Worm (Caenorhabditis elegans) whole organism, L4 larva: Measurements from ENCODE around the gene ife-2.

Experiments
- F10B5.3 ChIP-seq: sonication (generic microtip); optimal IDR thresholded peaks from 2 replicates; lab custom pipeline; 2016; ENCODE audit warnings: mild to moderate bottlenecking, missing genetic modification characterization, missing compliant biosample characterization
- F49E8.2 ChIP-seq: sonication (generic microtip); optimal IDR thresholded peaks from 2 replicates; lab custom pipeline; 2016; ENCODE audit warnings: missing compliant biosample characterization, mild to moderate bottlenecking, missing genetic modification characterization, borderline replicate concordance
- T20F7.1 ChIP-seq: fragments of 200-800 bp; sonication (Bioruptor generic); optimal IDR thresholded peaks from 2 replicates; lab custom pipeline; 2018; ENCODE audit warnings: mild to moderate bottlenecking, missing genetic modification characterization, missing compliant biosample characterization
- T26A8.4 ChIP-seq: fragments of 200-800 bp; sonication (Bioruptor generic); IDR thresholded peaks from 2 replicates; pipeline ENCODE4 v1.3.6; 2022; ENCODE audit warnings: missing genetic modification characterization, missing compliant biosample characterization
- aly-2 ChIP-seq: sonication (generic microtip); optimal IDR thresholded peaks from 2 replicates; lab custom pipeline; 2018; ENCODE audit warnings: missing biosample characterization, missing genetic modification characterization
- arid-1 ChIP-seq: fragments of 200-800 bp; sonication (Bioruptor generic); conservative IDR thresholded peaks from 2 replicates; pipeline ENCODE4 v1.3.6; 2022; ENCODE audit warnings: missing genetic modification reagents, missing genetic modification characterization, missing compliant biosample characterization
- ceh-44 ChIP-seq: fragments of 200-800 bp; sonication (Bioruptor generic); IDR thresholded peaks from 2 replicates; pipeline ENCODE4 v1.3.6; 2022; ENCODE audit warnings: missing genetic modification reagents, missing genetic modification characterization, missing compliant biosample characterization
- ces-1 ChIP-seq: fragments of 150-350 bp; sonication (generic microtip); optimal IDR thresholded peaks from 4 replicates; lab custom pipeline; 2014; ENCODE audit warnings: missing biosample characterization, missing genetic modification reagents, missing genetic modification characterization
- daf-8 ChIP-seq: fragments of 200-800 bp; sonication (Bioruptor generic); IDR thresholded peaks from 2 replicates; pipeline ENCODE4 v1.3.6; 2022; ENCODE audit warnings: missing genetic modification characterization, missing compliant biosample characterization
- duxl-1 ChIP-seq: sonication (generic microtip); optimal IDR thresholded peaks from 2 replicates; lab custom pipeline; 2016; ENCODE audit warnings: mild to moderate bottlenecking, missing genetic modification characterization, moderate library complexity, missing compliant biosample characterization; ENCODE audit not compliant: poor library complexity
- dve-1 ChIP-seq: sonication (generic microtip); optimal IDR thresholded peaks from 2 replicates; lab custom pipeline; 2017; ENCODE audit warnings: antibody characterized with exemption, mild to moderate bottlenecking, missing genetic modification characterization, missing compliant biosample characterization; ENCODE audit not compliant: insufficient read depth
- hif-1 ChIP-seq, 2 experiments: sonication (generic microtip); optimal IDR thresholded peaks; 2 replicates each; lab custom pipeline; 2016 to 2017; ENCODE audit warnings: missing compliant biosample characterization in 2 of 2, missing genetic modification characterization in 2 of 2, missing genetic modification reagents in 2 of 2, missing genotype in 2 of 2, mild to moderate bottlenecking in 1 of 2
- hlh-30 ChIP-seq: sonication (generic microtip); optimal IDR thresholded peaks from 2 replicates; lab custom pipeline; 2017; ENCODE audit warnings: antibody characterized with exemption, mild to moderate bottlenecking, missing genetic modification characterization, missing compliant biosample characterization; ENCODE audit not compliant: insufficient read depth
- hmg-1.1 ChIP-seq: fragments of 200-800 bp; sonication (Bioruptor generic); IDR thresholded peaks from 2 replicates; pipeline ENCODE4 v1.3.6; 2022; ENCODE audit warnings: missing genetic modification reagents, missing genetic modification characterization, missing compliant biosample characterization
- lin-1 ChIP-seq: fragments of 200-800 bp; sonication (Bioruptor generic); IDR thresholded peaks from 2 replicates; pipeline ENCODE4 v1.3.6; 2022; ENCODE audit warnings: missing genetic modification reagents, missing genetic modification characterization, missing compliant biosample characterization
- lin-15B ChIP-seq: fragments of 150-350 bp; sonication (generic microtip); optimal IDR thresholded peaks from 3 replicates; lab custom pipeline; 2014; ENCODE audit warnings: missing biosample characterization, missing genetic modification characterization
- lin-29 ChIP-seq: fragments of 200-800 bp; sonication (Bioruptor generic); IDR thresholded peaks from 2 replicates; pipeline ENCODE4 v1.3.6; 2022; ENCODE audit warnings: missing genetic modification reagents, missing genetic modification characterization, missing compliant biosample characterization
- lir-3 ChIP-seq: sonication (generic microtip); optimal IDR thresholded peaks from 2 replicates; lab custom pipeline; 2016; ENCODE audit warnings: mild to moderate bottlenecking, missing genetic modification characterization, missing compliant biosample characterization
- madf-9 ChIP-seq: fragments of 200-800 bp; sonication (Bioruptor generic); conservative IDR thresholded peaks from 2 replicates; pipeline ENCODE4 v1.3.6; 2022; ENCODE audit warnings: missing genetic modification reagents, missing genetic modification characterization, missing compliant biosample characterization
- mdt-29 ChIP-seq: fragments of 200-800 bp; sonication (Bioruptor generic); IDR thresholded peaks from 2 replicates; pipeline ENCODE4 v1.3.6; 2022; ENCODE audit warnings: missing genetic modification reagents, missing genetic modification characterization, missing compliant biosample characterization
- mep-1 ChIP-seq: fragments of 150-350 bp; sonication (generic microtip); optimal IDR thresholded peaks from 3 replicates; lab custom pipeline; 2014; ENCODE audit warnings: missing biosample characterization, missing genetic modification characterization
- mxl-2 ChIP-seq: fragments of 200-800 bp; sonication (Bioruptor generic); conservative IDR thresholded peaks from 2 replicates; pipeline ENCODE4 v1.3.6; 2022; ENCODE audit warnings: missing genetic modification reagents, missing genetic modification characterization, missing compliant biosample characterization
- nhr-25 ChIP-seq: sonication (generic microtip); optimal IDR thresholded peaks from 2 replicates; lab custom pipeline; 2017; ENCODE audit warnings: missing genetic modification characterization, mild to moderate bottlenecking, missing compliant biosample characterization, antibody characterized with exemption, moderate library complexity, borderline replicate concordance; ENCODE audit not compliant: insufficient read depth
- nhr-28 ChIP-seq: fragments of 150-350 bp; optimal IDR thresholded peaks from 2 replicates; lab custom pipeline; 2014; ENCODE audit warnings: missing biosample characterization, missing genetic modification characterization
- nhr-41 ChIP-seq: fragments of 200-800 bp; sonication (Bioruptor generic); IDR thresholded peaks from 2 replicates; pipeline ENCODE4 v1.3.6; 2022; ENCODE audit warnings: missing genetic modification reagents, missing genetic modification characterization, missing compliant biosample characterization
- nhr-6 ChIP-seq: fragments of 150-350 bp; optimal IDR thresholded peaks from 2 replicates; lab custom pipeline; 2014; ENCODE audit warnings: missing biosample characterization, missing genetic modification characterization
- nhr-77 ChIP-seq: fragments of 150-350 bp; optimal IDR thresholded peaks from 2 replicates; lab custom pipeline; 2014; ENCODE audit warnings: missing biosample characterization, missing genetic modification characterization
- php-3 ChIP-seq: fragments of 200-800 bp; sonication (Bioruptor generic); IDR thresholded peaks from 2 replicates; pipeline ENCODE4 v1.3.6; 2022; ENCODE audit warnings: missing genetic modification reagents, missing genetic modification characterization, missing compliant biosample characterization
- pqm-1 ChIP-seq: sonication (generic microtip); optimal IDR thresholded peaks from 2 replicates; lab custom pipeline; 2017; ENCODE audit warnings: missing biosample characterization, missing genetic modification characterization
- rbr-2 ChIP-seq: sonication (generic microtip); optimal IDR thresholded peaks from 2 replicates; lab custom pipeline; 2016; ENCODE audit warnings: missing genotype, missing genetic modification characterization, missing compliant biosample characterization
- sdz-12 ChIP-seq: fragments of 200-800 bp; sonication (Bioruptor generic); optimal IDR thresholded peaks from 2 replicates; lab custom pipeline; 2018; ENCODE audit warnings: mild to moderate bottlenecking, missing genetic modification characterization, missing compliant biosample characterization
- skn-1 ChIP-seq: fragments of 150-350 bp; optimal IDR thresholded peaks from 2 replicates; lab custom pipeline; 2014; ENCODE audit warnings: missing biosample characterization, missing genetic modification characterization
- spr-3 ChIP-seq: fragments of 200-800 bp; sonication (Bioruptor generic); optimal IDR thresholded peaks from 2 replicates; lab custom pipeline; 2018; ENCODE audit warnings: mild to moderate bottlenecking, missing genetic modification characterization, missing compliant biosample characterization
- unc-39 ChIP-seq: sonication (generic microtip); optimal IDR thresholded peaks from 2 replicates; lab custom pipeline; 2017; ENCODE audit warnings: missing biosample characterization, missing genetic modification characterization
- zfp-2 ChIP-seq: sonication (generic microtip); optimal IDR thresholded peaks from 2 replicates; lab custom pipeline; 2016; ENCODE audit warnings: mild to moderate bottlenecking, missing genetic modification characterization, missing compliant biosample characterization
- zfp-3 ChIP-seq: fragments of 200-800 bp; sonication (Bioruptor generic); conservative IDR thresholded peaks from 2 replicates; pipeline ENCODE4 v1.3.6; 2022; ENCODE audit warnings: missing genetic modification reagents, missing genetic modification characterization, missing compliant biosample characterization
- zip-11 ChIP-seq: fragments of 200-800 bp; sonication (Bioruptor generic); IDR thresholded peaks from 2 replicates; pipeline ENCODE4 v1.3.6; 2022; ENCODE audit warnings: missing genetic modification characterization, missing compliant biosample characterization

Gene ife-2

ce11 chrX:410073-410572 is 27.6 kb upstream of the ife-2 start (continued):
- no peak for TF ChIP-seq mxl-2 (GFP tag; lab: Robert Waterston, UW)
- TF ChIP-seq sdz-12: no peak
- peak; percentile 82 for TF ChIP-seq spr-3 (GFP tag; lab: Kevin White, UChicago)
- TF ChIP-seq arid-1 (GFP tag; lab: Robert Waterston, UW): peak; percentile 31; the same call in 1 of the 2 replicates
- peak; percentile 88 for TF ChIP-seq nhr-6 (tag; lab: Kevin White, UChicago)
- peak; percentile 61; the same call in 1 of the 2 replicates for TF ChIP-seq madf-9
- peak; percentile 84 for TF ChIP-seq lir-3 (tag; lab: Kevin White, UChicago)
- TF ChIP-seq skn-1: no peak
- peak; percentile 65 for TF ChIP-seq lin-1 (GFP tag; lab: Robert Waterston, UW)
- peak; percentile 85 for TF ChIP-seq T20F7.1 (GFP tag; lab: Kevin White, UChicago)
- TF ChIP-seq hlh-30 (tag; lab: Kevin White, UChicago): peak; percentile 83
- no peak for TF ChIP-seq nhr-41 (GFP tag; lab: Robert Waterston, UW)
- TF ChIP-seq zfp-2 (tag; lab: Kevin White, UChicago): peak; percentile 59
- no peak for TF ChIP-seq pqm-1

ce11 chrX:404597-404996 is 22.1 kb upstream of the ife-2 start, which contains the start of gene R04A9.1:
Gene R04A9.1 (plus strand): TSS chrX:404897.
- TF ChIP-seq zfp-3 (no peak), zip-11 (GFP tag; lab: Robert Waterston, UW) (no peak), rbr-2 (no peak), F49E8.2 (tag; lab: Kevin White, UChicago) (no peak), nhr-28 (no peak), dve-1 (tag; lab: Kevin White, UChicago) (no peak), nhr-25 (tag; lab: Kevin White, UChicago) (no peak), lin-15B (no peak), F10B5.3 (tag; lab: Kevin White, UChicago) (no peak), nhr-77 (tag; lab: Kevin White, UChicago) (no peak), ces-1 (GFP tag; lab: Kevin White, UChicago) (no peak), T26A8.4 (no peak), aly-2 (tag; lab: Kevin White, UChicago) (no peak), arid-1 (GFP tag; lab: Robert Waterston, UW) (no peak), php-3 (GFP tag; lab: Robert Waterston, UW) (no peak), unc-39 (tag; lab: Kevin White, UChicago) (no peak), daf-8 (GFP tag; lab: Robert Waterston, UW) (no peak), lin-29 (GFP tag; lab: Robert Waterston, UW) (no peak), hif-1 (tag; optimal IDR thresholded peaks at IDR 0.05; lab: Kevin White, UChicago) (no peak), mdt-29 (GFP tag; lab: Robert Waterston, UW) (no peak)

DNA sequence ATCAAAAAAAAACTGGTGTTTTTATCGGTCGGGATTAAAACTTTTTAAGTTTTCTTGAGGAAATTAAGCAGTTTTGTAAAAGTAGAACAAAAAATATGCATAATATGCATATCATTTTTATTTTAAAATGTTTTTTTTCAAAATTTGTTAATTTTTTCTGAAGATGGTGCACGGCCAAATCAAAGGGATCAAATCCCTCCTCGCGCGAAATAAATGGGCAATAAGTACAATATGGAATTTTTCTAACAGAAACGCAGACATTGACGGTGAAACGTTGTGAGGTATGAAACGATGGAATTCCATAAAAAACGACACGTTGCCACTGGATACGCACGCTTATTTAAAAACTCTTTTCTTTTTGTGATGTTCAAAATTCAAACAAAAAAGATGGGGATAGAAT is 20.4 kb upstream of the ife-2 start:
- TF ChIP-seq lin-1 (GFP tag; lab: Robert Waterston, UW): no peak
- TF ChIP-seq duxl-1 (tag; lab: Kevin White, UChicago): peak; percentile 67
- no peak for TF ChIP-seq mep-1 (tag; lab: Kevin White, UChicago)
- no peak for TF ChIP-seq ceh-44 (GFP tag; lab: Robert Waterston, UW)
- TF ChIP-seq hmg-1.1: peak; percentile 34; the same call in 1 of the 2 replicates
- peak; percentile 12 for TF ChIP-seq dve-1 (tag; lab: Kevin White, UChicago)
- no peak for TF ChIP-seq madf-9
